Worm (Caenorhabditis elegans): Measurements from ENCODE around the gene Y64G10A.7.

DNA sequence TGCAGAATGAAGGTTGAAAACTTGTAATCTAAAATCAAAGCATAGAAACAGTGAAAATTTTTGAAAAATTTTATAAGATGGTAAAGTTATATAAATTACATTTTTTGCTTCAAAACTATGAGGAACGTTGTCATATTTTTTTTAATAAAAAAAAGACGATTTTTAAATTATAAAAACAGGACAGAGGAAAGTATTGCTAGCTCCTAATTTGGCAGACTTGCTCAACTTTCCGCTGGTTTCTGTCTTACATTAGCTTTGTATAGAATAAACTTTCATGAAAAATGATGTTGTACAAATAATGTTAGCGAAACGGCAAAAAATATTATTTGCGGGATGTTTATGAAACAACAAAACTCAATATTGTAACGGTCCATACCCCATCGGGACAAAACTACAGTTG is 34.6 kb downstream of the Y64G10A.7 start, which contains the start of gene fbxa-83:
- TF ChIP-seq dpl-1 (GFP tag; optimal IDR thresholded peaks at IDR 0.05) (no peak), nhr-76 (tag; optimal IDR thresholded peaks at IDR 0.05) (no peak), R02D3.7 (tag; optimal IDR thresholded peaks at IDR 0.05) (no peak), nhr-42 (GFP tag; IDR thresholded peaks at IDR 0.05) (no peak), duxl-1 (tag; optimal IDR thresholded peaks at IDR 0.05; ENCODE audit: poor library complexity) (no peak), fkh-10 (GFP tag; optimal IDR thresholded peaks at IDR 0.05) (no peak)

All from whole organism, L4 larva.